Fruit fly (Drosophila melanogaster) whole organism, embryonic: Measurements from ENCODE around the gene smo.
A peak's percentile ranks its signal among the peaks of the same experiment; 100 is the strongest.

ENCODE experiments used
- Blimp-1 ChIP-seq: fragments of 200-800 bp; sonication (Bioruptor generic); optimal IDR thresholded peaks from 3 replicates; lab custom pipeline; 2018; ENCODE audit warnings: missing biosample characterization, missing genetic modification characterization, mild to moderate bottlenecking, moderate library complexity, missing genetic modification reagents
- CG10147 ChIP-seq: fragments of 200-800 bp; sonication (Bioruptor generic); optimal IDR thresholded peaks from 2 replicates; lab custom pipeline; 2019; ENCODE audit warnings: missing biosample characterization, mild to moderate bottlenecking, missing genetic modification characterization, moderate library complexity
- CG10366 ChIP-seq: fragments of 200-800 bp; sonication (Bioruptor generic); IDR thresholded peaks from 2 replicates; pipeline ENCODE4 v1.3.6; 2022; ENCODE audit warnings: missing biosample characterization, missing genetic modification characterization
- CG10654 ChIP-seq: fragments of 200-800 bp; sonication (Bioruptor generic); optimal IDR thresholded peaks from 2 replicates; lab custom pipeline; 2016; ENCODE audit warnings: missing biosample characterization, missing genetic modification characterization
- CG11456 ChIP-seq: fragments of 200-800 bp; sonication (Bioruptor generic); IDR thresholded peaks from 3 replicates; pipeline ENCODE4 v1.3.6; 2022; ENCODE audit warnings: missing biosample characterization, missing genetic modification characterization
- CG14667 ChIP-seq: fragments of 200-800 bp; sonication (Bioruptor generic); IDR thresholded peaks from 2 replicates; pipeline ENCODE4 v1.3.6; 2022; ENCODE audit warnings: missing biosample characterization, missing genetic modification characterization
- CG15269 ChIP-seq: fragments of 200-800 bp; sonication (Bioruptor generic); optimal IDR thresholded peaks from 2 replicates; lab custom pipeline; 2018; ENCODE audit warnings: missing biosample characterization, mild to moderate bottlenecking, missing genetic modification characterization, moderate library complexity
- CG1603 ChIP-seq: fragments of 200-800 bp; sonication (Bioruptor generic); optimal IDR thresholded peaks from 2 replicates; lab custom pipeline; 2019; ENCODE audit warnings: missing biosample characterization, mild to moderate bottlenecking, missing genetic modification characterization, moderate library complexity
- CG16779 ChIP-seq: fragments of 200-800 bp; sonication (Bioruptor generic); IDR thresholded peaks from 2 replicates; pipeline ENCODE4 v1.3.6; 2022; ENCODE audit warnings: missing biosample characterization, missing genetic modification characterization
- CG2129 ChIP-seq: fragments of 200-800 bp; sonication (Bioruptor generic); IDR thresholded peaks from 2 replicates; pipeline ENCODE4 v1.3.6; 2022; ENCODE audit warnings: missing biosample characterization, missing genetic modification characterization; ENCODE audit not compliant: partially characterized antibody
- CG2875 ChIP-seq: fragments of 200-800 bp; sonication (Bioruptor generic); optimal IDR thresholded peaks from 2 replicates; lab custom pipeline; 2017; ENCODE audit warnings: missing biosample characterization, mild to moderate bottlenecking, missing genetic modification characterization, missing genetic modification reagents
- CG31224 ChIP-seq: fragments of 200-800 bp; sonication (Bioruptor generic); IDR thresholded peaks from 2 replicates; pipeline ENCODE4 v1.3.6; 2022; ENCODE audit warnings: missing biosample characterization, missing genetic modification characterization
- CG32532 ChIP-seq: fragments of 200-800 bp; sonication (Bioruptor generic); IDR thresholded peaks from 2 replicates; pipeline ENCODE4 v1.3.6; 2022; ENCODE audit warnings: missing biosample characterization, missing genetic modification characterization
- CG3407 ChIP-seq: fragments of 200-800 bp; sonication (Bioruptor generic); optimal IDR thresholded peaks from 2 replicates; lab custom pipeline; 2018; ENCODE audit warnings: missing biosample characterization, mild to moderate bottlenecking, missing genetic modification characterization
- CG43689 ChIP-seq: fragments of 200-800 bp; sonication (Bioruptor generic); IDR thresholded peaks from 2 replicates; pipeline ENCODE4 v1.3.6; 2022; ENCODE audit warnings: missing biosample characterization, missing genetic modification characterization
- CG5180 ChIP-seq: fragments of 200-800 bp; sonication (Bioruptor generic); optimal IDR thresholded peaks from 3 replicates; lab custom pipeline; 2017; ENCODE audit warnings: missing biosample characterization, missing genetic modification characterization, mild to moderate bottlenecking, moderate library complexity, missing genetic modification reagents
- CG6765 ChIP-seq: fragments of 200-800 bp; sonication (Bioruptor generic); optimal IDR thresholded peaks from 3 replicates; lab custom pipeline; 2017; ENCODE audit warnings: missing biosample characterization, mild to moderate bottlenecking, missing genetic modification characterization
- CG7271 ChIP-seq: fragments of 200-800 bp; sonication (Bioruptor generic); optimal IDR thresholded peaks from 2 replicates; lab custom pipeline; 2018; ENCODE audit warnings: missing biosample characterization, mild to moderate bottlenecking, missing genetic modification characterization, moderate library complexity
- CG7357 ChIP-seq: fragments of 200-800 bp; sonication (Bioruptor generic); IDR thresholded peaks from 3 replicates; pipeline ENCODE4 v1.3.6; 2022; ENCODE audit warnings: missing biosample characterization, missing genetic modification characterization
- CG7786 ChIP-seq: fragments of 200-800 bp; sonication (Bioruptor generic); optimal IDR thresholded peaks from 2 replicates; lab custom pipeline; 2016; ENCODE audit warnings: missing biosample characterization, missing genetic modification characterization
- CG8359 ChIP-seq: fragments of 200-800 bp; sonication (Bioruptor generic); optimal IDR thresholded peaks from 2 replicates; lab custom pipeline; 2017; ENCODE audit warnings: missing biosample characterization, mild to moderate bottlenecking, missing genetic modification characterization, borderline replicate concordance
- CG8388 ChIP-seq: fragments of 200-800 bp; sonication (Bioruptor generic); optimal IDR thresholded peaks from 2 replicates; lab custom pipeline; 2019; ENCODE audit warnings: missing biosample characterization, mild to moderate bottlenecking, missing genetic modification characterization, moderate library complexity
- CG8924 ChIP-seq: fragments of 200-800 bp; optimal IDR thresholded peaks from 3 replicates; lab custom pipeline; 2019; ENCODE audit warnings: missing biosample characterization, mild to moderate bottlenecking, missing genetic modification characterization, moderate library complexity
- Dbx ChIP-seq: fragments of 200-800 bp; sonication (Bioruptor generic); IDR thresholded peaks from 3 replicates; pipeline ENCODE4 v1.3.6; 2022; ENCODE audit warnings: missing biosample characterization, missing genetic modification characterization
- Dek ChIP-seq: fragments of 200-800 bp; sonication (Bioruptor generic); optimal IDR thresholded peaks from 3 replicates; lab custom pipeline; 2019; ENCODE audit warnings: missing biosample characterization, mild to moderate bottlenecking, missing genetic modification characterization, moderate library complexity
- Dref ChIP-seq: fragments of 200-800 bp; sonication (Bioruptor generic); IDR thresholded peaks from 2 replicates; pipeline ENCODE4 v1.3.6; 2022; ENCODE audit warnings: missing biosample characterization, missing genetic modification characterization
- Eip74EF ChIP-seq, 2 experiments: fragments of 200-800 bp in 1 of 2; fragments of >200 bp in 1 of 2; sonication (Bioruptor generic) in 1 of 2; optimal IDR thresholded peaks; 2 replicates each; lab custom pipeline; 2017 to 2019; ENCODE audit warnings: missing biosample characterization in 2 of 2, missing genetic modification characterization in 2 of 2, mild to moderate bottlenecking in 1 of 2, moderate library complexity in 1 of 2
- Hmx ChIP-seq: fragments of 200-800 bp; sonication (Bioruptor generic); optimal IDR thresholded peaks from 2 replicates; lab custom pipeline; 2016; ENCODE audit warnings: missing biosample characterization, missing genetic modification characterization
- Hr39 ChIP-seq: fragments of >200 bp; optimal IDR thresholded peaks from 2 replicates; lab custom pipeline; 2017
- Lim3 ChIP-seq: fragments of 200-800 bp; sonication (Bioruptor generic); IDR thresholded peaks from 2 replicates; pipeline ENCODE4 v1.3.6; 2022; ENCODE audit warnings: missing biosample characterization, missing genetic modification characterization
- MESR4 ChIP-seq: fragments of 200-800 bp; sonication (Bioruptor generic); optimal IDR thresholded peaks from 2 replicates; lab custom pipeline; 2018; ENCODE audit warnings: missing biosample characterization, mild to moderate bottlenecking, missing genetic modification characterization, moderate library complexity
- MTF-1 ChIP-seq: fragments of 200-800 bp; sonication (Bioruptor generic); optimal IDR thresholded peaks from 2 replicates; lab custom pipeline; 2018; ENCODE audit warnings: missing biosample characterization, mild to moderate bottlenecking, missing genetic modification characterization, borderline replicate concordance
- NC2β ChIP-seq: fragments of 200-800 bp; sonication (Bioruptor generic); optimal IDR thresholded peaks from 2 replicates; lab custom pipeline; 2016; ENCODE audit warnings: missing biosample characterization, missing genetic modification characterization
- Nf-YC ChIP-seq: fragments of 200-800 bp; optimal IDR thresholded peaks from 3 replicates; lab custom pipeline; 2019; ENCODE audit warnings: missing biosample characterization, mild to moderate bottlenecking, missing genetic modification characterization, moderate library complexity
- TFAM ChIP-seq: fragments of 200-800 bp; sonication (Bioruptor generic); optimal IDR thresholded peaks from 2 replicates; lab custom pipeline; 2017; ENCODE audit warnings: missing biosample characterization, missing genetic modification characterization, inconsistent platforms
- YL-1 ChIP-seq: fragments of 200-800 bp; sonication (Bioruptor generic); optimal IDR thresholded peaks from 3 replicates; lab custom pipeline; 2017; ENCODE audit warnings: missing biosample characterization, mild to moderate bottlenecking, missing genetic modification characterization
- al ChIP-seq: fragments of 200-800 bp; sonication (Bioruptor generic); IDR thresholded peaks from 2 replicates; pipeline ENCODE4 v1.3.6; 2022; ENCODE audit warnings: missing biosample characterization, missing genetic modification characterization
- cg ChIP-seq: fragments of 200-800 bp; sonication (Bioruptor generic); optimal IDR thresholded peaks from 3 replicates; lab custom pipeline; 2019; ENCODE audit warnings: missing biosample characterization, mild to moderate bottlenecking, missing genetic modification characterization, moderate library complexity
- dimm ChIP-seq: fragments of 200-800 bp; sonication (Bioruptor generic); IDR thresholded peaks from 2 replicates; pipeline ENCODE4 v1.3.6; 2022; ENCODE audit warnings: missing biosample characterization, missing genetic modification characterization
- dm ChIP-seq: fragments of 200-800 bp; sonication (Bioruptor generic); optimal IDR thresholded peaks from 3 replicates; lab custom pipeline; 2016; ENCODE audit warnings: missing biosample characterization, missing genetic modification characterization
- ewg ChIP-seq: fragments of 200-800 bp; sonication (Bioruptor generic); optimal IDR thresholded peaks from 3 replicates; lab custom pipeline; 2017; ENCODE audit warnings: mild to moderate bottlenecking, missing biosample characterization, missing genetic modification reagents, missing genetic modification characterization
- gt ChIP-seq: fragments of 200-800 bp; sonication (Bioruptor generic); IDR thresholded peaks from 2 replicates; pipeline ENCODE4 v1.3.6; 2022; ENCODE audit warnings: missing biosample characterization, missing genetic modification characterization
- klu ChIP-seq: fragments of 200-800 bp; sonication (Bioruptor generic); IDR thresholded peaks from 2 replicates; pipeline ENCODE4 v1.3.6; 2022; ENCODE audit warnings: missing biosample characterization, missing genetic modification characterization
- phol ChIP-seq: fragments of 200-800 bp; sonication (Bioruptor generic); optimal IDR thresholded peaks from 3 replicates; lab custom pipeline; 2018; ENCODE audit warnings: missing biosample characterization, mild to moderate bottlenecking, missing genetic modification characterization, moderate library complexity
- row ChIP-seq: fragments of 200-800 bp; sonication (Bioruptor generic); IDR thresholded peaks from 3 replicates; pipeline ENCODE4 v1.3.6; 2022; ENCODE audit warnings: missing biosample characterization, missing genetic modification characterization
- sens-2 ChIP-seq: fragments of 200-800 bp; sonication (Bioruptor generic); IDR thresholded peaks from 2 replicates; pipeline ENCODE4 v1.3.6; 2022; ENCODE audit warnings: missing biosample characterization, missing genetic modification characterization
- sna ChIP-seq: fragments of 200-800 bp; sonication (Bioruptor generic); IDR thresholded peaks from 2 replicates; pipeline ENCODE4 v1.3.6; 2022; ENCODE audit warnings: missing biosample characterization, missing genetic modification characterization; ENCODE audit not compliant: partially characterized antibody
- stwl ChIP-seq: fragments of 200-800 bp; sonication (Bioruptor generic); optimal IDR thresholded peaks from 3 replicates; lab custom pipeline; 2018; ENCODE audit warnings: missing biosample characterization, mild to moderate bottlenecking, missing genetic modification characterization, moderate library complexity
- ttk ChIP-seq: fragments of 200-800 bp; sonication (Bioruptor generic); IDR thresholded peaks from 2 replicates; pipeline ENCODE4 v2.1.2; 2022; ENCODE audit warnings: missing biosample characterization, missing genetic modification characterization

The smo gene

DNA sequence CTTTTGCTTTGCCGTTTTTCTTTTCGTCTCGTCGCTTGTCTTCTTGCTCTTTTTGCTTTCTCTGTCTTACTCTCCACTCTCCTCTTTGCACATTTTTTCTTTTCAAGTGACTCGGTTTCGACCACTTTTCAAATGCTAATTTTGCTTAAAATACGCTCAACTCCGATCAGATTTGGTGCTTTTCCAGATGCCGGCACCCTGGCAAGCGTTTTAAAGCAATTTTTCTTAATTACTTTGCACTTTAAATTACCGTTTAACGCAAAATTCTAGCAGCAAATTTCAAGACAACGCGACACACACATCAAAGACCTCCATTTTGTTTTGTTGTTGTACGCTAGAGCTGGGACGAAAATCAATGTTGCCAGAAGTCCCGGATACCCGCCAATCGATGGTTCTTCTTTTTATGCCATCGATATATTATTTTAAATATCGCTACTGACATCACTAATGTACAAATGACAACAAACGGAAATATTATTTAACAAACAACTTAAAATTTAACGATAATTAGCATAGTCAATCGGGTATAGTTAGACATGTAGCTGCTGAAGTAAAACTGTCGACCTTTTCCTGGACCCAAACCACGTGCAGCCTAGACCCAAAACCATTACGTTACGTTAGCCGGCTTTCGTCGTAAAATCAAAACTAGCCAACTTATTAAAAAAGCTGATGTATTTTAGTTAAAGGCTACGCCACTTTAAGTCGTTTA lies 26.7 kb upstream of the smo start, which contains the start of gene kis (continued):
- TF ChIP-seq dm (GFP tag; lab: Kevin White, UChicago) (peak; percentile 55), row (GFP tag; lab: Robert Waterston, UW) (peak; percentile 61), MTF-1 (GFP tag; lab: Kevin White, UChicago) (no peak), CG10654 (GFP tag; lab: Kevin White, UChicago) (peak; percentile 14), CG31224 (GFP tag; lab: Robert Waterston, UW) (no peak), sens-2 (GFP tag; lab: Robert Waterston, UW) (no peak), CG8388 (peak; percentile 8), al (GFP tag; lab: Robert Waterston, UW) (0 out of 2 replicates have a peak, but pooled peaks have one; percentile 35), stwl (tag; lab: Kevin White, UChicago) (peak; percentile 73), NC2β (GFP tag; lab: Kevin White, UChicago) (peak; percentile 34), Lim3 (GFP tag; lab: Robert Waterston, UW) (no peak), Dbx (peak; percentile 73; the same call in 2 of the 3 replicates), YL-1 (GFP tag; lab: Kevin White, UChicago) (peak; percentile 88), CG8359 (GFP tag; lab: Kevin White, UChicago) (no peak), CG3407 (GFP tag; lab: Kevin White, UChicago) (no peak), CG2129 (peak; percentile 93), Hr39 (lab: Kevin White, UChicago) (no peak), Hmx (GFP tag; lab: Kevin White, UChicago) (no peak), dimm (no peak), CG11456 (GFP tag; lab: Robert Waterston, UW) (peak; percentile 35; the same call in 1 of the 3 replicates), CG43689 (GFP tag; lab: Robert Waterston, UW) (no peak), CG10366 (GFP tag; lab: Robert Waterston, UW) (peak; percentile 20; the same call in 1 of the 2 replicates), CG7786 (GFP tag; lab: Kevin White, UChicago) (no peak), TFAM (GFP tag; lab: Kevin White, UChicago) (no peak), CG15269 (tag; lab: Kevin White, UChicago) (peak; percentile 25), CG10147 (GFP tag; lab: Kevin White, UChicago) (peak; percentile 47), Dek (tag; lab: Kevin White, UChicago) (no peak), CG6765 (GFP tag; lab: Kevin White, UChicago) (no peak), CG8924 (peak; percentile 63), CG1603 (peak; percentile 76), sna (GFP tag; lab: Robert Waterston, UW) (peak; percentile 97), CG32532 (GFP tag; lab: Robert Waterston, UW) (peak; percentile 68), Eip74EF (GFP tag; optimal IDR thresholded peaks at IDR 0.05; lab: Kevin White, UChicago) (peak in 1 of 2 experiments; percentile 13), klu (GFP tag; lab: Robert Waterston, UW) (no peak), CG5180 (GFP tag; lab: Kevin White, UChicago) (no peak), cg (GFP tag; lab: Kevin White, UChicago) (peak; percentile 47), ewg (no peak), phol (tag; lab: Kevin White, UChicago) (peak; percentile 99), Blimp-1 (GFP tag; lab: Kevin White, UChicago) (peak; percentile 11), CG7357 (GFP tag; lab: Robert Waterston, UW) (no peak), Nf-YC (tag; lab: Kevin White, UChicago) (peak; percentile 60), Dref (GFP tag; lab: Robert Waterston, UW) (peak; percentile 90), ttk (no peak), CG2875 (no peak), CG16779 (GFP tag; lab: Robert Waterston, UW) (no peak), MESR4 (peak; percentile 96), gt (GFP tag; lab: Robert Waterston, UW) (no peak), CG14667 (GFP tag; lab: Robert Waterston, UW) (no peak), CG7271 (tag; lab: Kevin White, UChicago) (peak; percentile 20)
